Worm (Caenorhabditis elegans): ENCODE results near the gene cct-5.

DNA sequence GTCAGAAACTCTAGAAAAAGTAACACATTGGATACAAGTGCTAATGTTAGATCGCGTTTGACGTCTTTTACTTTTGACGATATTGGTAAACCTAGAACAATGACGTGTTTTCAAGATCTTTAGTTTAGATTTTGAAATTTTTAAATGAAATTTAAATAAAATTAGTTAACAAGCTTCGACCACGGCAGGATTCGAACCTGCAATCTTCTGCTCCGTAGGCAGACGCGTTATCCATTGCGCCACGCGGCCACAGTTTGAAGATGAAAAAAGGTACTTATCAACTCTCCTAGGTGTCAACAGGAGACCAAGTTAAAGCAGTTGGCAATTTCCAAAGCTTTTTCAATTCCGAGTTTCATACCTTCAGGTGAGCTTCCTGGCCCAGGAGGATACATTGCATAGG is 58.6 kb downstream of the cct-5 start:
- TF ChIP-seq nhr-11 (tag; optimal IDR thresholded peaks at IDR 0.05): no peak
- no peak for TF ChIP-seq nhr-20 (tag; optimal IDR thresholded peaks at IDR 0.05)
- TF ChIP-seq lsy-2 (tag; optimal IDR thresholded peaks at IDR 0.05): peak in 1 of 2 experiments; percentile 35
- no peak for TF ChIP-seq sox-4 (tag; optimal IDR thresholded peaks at IDR 0.05)
- TF ChIP-seq nhr-84 (tag; optimal IDR thresholded peaks at IDR 0.05): no peak
- no peak for TF ChIP-seq dpl-1 (GFP tag; optimal IDR thresholded peaks at IDR 0.05)
- no peak for TF ChIP-seq aly-2 (tag; optimal IDR thresholded peaks at IDR 0.05)
- no peak for TF ChIP-seq blmp-1 (tag; optimal IDR thresholded peaks at IDR 0.05)
- TF ChIP-seq elt-3 (tag; optimal IDR thresholded peaks at IDR 0.05): no peak

Measured in whole organism, L1 larva.